Fruit fly (Drosophila melanogaster): ENCODE measurements around the gene CG6441.
A peak's percentile ranks its signal among the peaks of the same experiment; 100 is the strongest.

The CG6441 gene

dm6 chr2L:7515396-7515795 is 40.9 kb downstream of the CG6441 start (continued):
- TF ChIP-seq Hr38 (GFP tag; optimal IDR thresholded peaks at IDR 0.05) (no peak), CG8632 (GFP tag; optimal IDR thresholded peaks at IDR 0.05) (no peak), Gug (GFP tag; IDR thresholded peaks at IDR 0.05) (no peak), achi (GFP tag; optimal IDR thresholded peaks at IDR 0.05) (no peak), Sox102F (GFP tag; optimal IDR thresholded peaks at IDR 0.05) (no peak), dac (GFP tag; optimal IDR thresholded peaks at IDR 0.05) (no peak), eg (GFP tag; IDR thresholded peaks at IDR 0.05) (peak; percentile 55; the same call in 1 of the 3 replicates), salr (GFP tag; optimal IDR thresholded peaks at IDR 0.05) (peak in 1 of 2 experiments; percentile 4), topi (GFP tag; optimal IDR thresholded peaks at IDR 0.05) (no peak)

dm6 chr2L:7518896-7519295 is 44.4 kb downstream of the CG6441 start:
- no peak for TF ChIP-seq Sox15 (GFP tag; optimal IDR thresholded peaks at IDR 0.05)
- TF ChIP-seq fkh (GFP tag; optimal IDR thresholded peaks at IDR 0.05), result peak; percentile 91

- TF ChIP-seq Eip78C (GFP tag) (peak; percentile 19), dsx (GFP tag; optimal IDR thresholded peaks at IDR 0.05; ENCODE audit: poor library complexity, severe bottlenecking) (no peak), Eip75B (GFP tag; optimal IDR thresholded peaks at IDR 0.05) (no peak)
These were observed 45.2 kb downstream of the CG6441 start for dm6 chr2L:7519580-7520174.

- TF ChIP-seq net (GFP tag; optimal IDR thresholded peaks at IDR 0.05), result no peak
- peak; percentile 15 for TF ChIP-seq Lpt (GFP tag; optimal IDR thresholded peaks at IDR 0.05)
- TF ChIP-seq svp (GFP tag), result no peak
- no peak for TF ChIP-seq Hr38 (GFP tag; optimal IDR thresholded peaks at IDR 0.05)
- no peak for TF ChIP-seq CG6808 (GFP tag; optimal IDR thresholded peaks at IDR 0.05)
- peak; percentile 20 for TF ChIP-seq OdsH (GFP tag; optimal IDR thresholded peaks at IDR 0.05)
- no peak for TF ChIP-seq Ets96B (tag; optimal IDR thresholded peaks at IDR 0.05)
- TF ChIP-seq Smox (GFP tag; optimal IDR thresholded peaks at IDR 0.05), result no peak
- TF ChIP-seq CG16779 (tag; optimal IDR thresholded peaks at IDR 0.05), result no peak
- TF ChIP-seq dsx (GFP tag; optimal IDR thresholded peaks at IDR 0.05; ENCODE audit: poor library complexity, severe bottlenecking), result no peak
- peak; percentile 54; the same call in 1 of the 3 replicates for TF ChIP-seq CG6163 (GFP tag; IDR thresholded peaks at IDR 0.05)
- TF ChIP-seq topi (GFP tag; optimal IDR thresholded peaks at IDR 0.05), result no peak
- TF ChIP-seq Met (GFP tag; optimal IDR thresholded peaks at IDR 0.05), result no peak
- no peak for TF ChIP-seq Hr39 (GFP tag; optimal IDR thresholded peaks at IDR 0.05)
- TF ChIP-seq CG6792 (GFP tag; optimal IDR thresholded peaks at IDR 0.05), result no peak
- no peak for TF ChIP-seq Hr4 (GFP tag; optimal IDR thresholded peaks at IDR 0.05)
- no peak for TF ChIP-seq CG8119 (GFP tag; IDR thresholded peaks at IDR 0.05)
- TF ChIP-seq CG6854 (GFP tag; optimal IDR thresholded peaks at IDR 0.05), result no peak
- TF ChIP-seq CG7368 (GFP tag; optimal IDR thresholded peaks at IDR 0.05), result no peak
- peak; percentile 32; the same call in 1 of the 2 replicates for TF ChIP-seq CG11294 (GFP tag; IDR thresholded peaks at IDR 0.05)
- no peak for TF ChIP-seq CG31627 (GFP tag; optimal IDR thresholded peaks at IDR 0.05)
- no peak for TF ChIP-seq CG3919 (GFP tag; optimal IDR thresholded peaks at IDR 0.05)
- no peak for TF ChIP-seq Blimp-1 (GFP tag; optimal IDR thresholded peaks at IDR 0.05)
- no peak for TF ChIP-seq dac (GFP tag; optimal IDR thresholded peaks at IDR 0.05)
- TF ChIP-seq pdm3 (GFP tag; optimal IDR thresholded peaks at IDR 0.05), result no peak
- TF ChIP-seq eg (GFP tag; IDR thresholded peaks at IDR 0.05), result peak; percentile 68
- TF ChIP-seq CG10631 (GFP tag; optimal IDR thresholded peaks at IDR 0.05), result no peak
- no peak for TF ChIP-seq CG11902 (GFP tag; optimal IDR thresholded peaks at IDR 0.05)
- TF ChIP-seq fkh (GFP tag; optimal IDR thresholded peaks at IDR 0.05), result no peak
- no peak for TF ChIP-seq CG34406 (GFP tag; optimal IDR thresholded peaks at IDR 0.05)
- TF ChIP-seq ss (GFP tag; optimal IDR thresholded peaks at IDR 0.05), result no peak
- no peak for TF ChIP-seq Gug (GFP tag; IDR thresholded peaks at IDR 0.05)
- TF ChIP-seq spab (GFP tag; optimal IDR thresholded peaks at IDR 0.05), result no peak
- TF ChIP-seq CG10669 (GFP tag; optimal IDR thresholded peaks at IDR 0.05), result no peak
- TF ChIP-seq CG8319 (GFP tag; optimal IDR thresholded peaks at IDR 0.05), result no peak
- no peak for TF ChIP-seq CG9139 (GFP tag; optimal IDR thresholded peaks at IDR 0.05)
- no peak for TF ChIP-seq Sox102F (GFP tag; optimal IDR thresholded peaks at IDR 0.05)
- no peak for TF ChIP-seq vri (GFP tag; optimal IDR thresholded peaks at IDR 0.05)
- TF ChIP-seq CG1621 (tag; optimal IDR thresholded peaks at IDR 0.05), result no peak
These were observed 46.1 kb downstream of the CG6441 start for dm6 chr2L:7520575-7520974.
